Worm (Caenorhabditis elegans) whole organism, mixed stage, embryonic: ENCODE measurements around the gene srsx-33.

ENCODE experiments used
- bed-3 ChIP-seq: fragments of 200-800 bp; sonication (Bioruptor generic); optimal IDR thresholded peaks from 3 replicates; lab custom pipeline; 2018; ENCODE audit warnings: mild to moderate bottlenecking, missing genetic modification characterization, moderate library complexity, missing compliant biosample characterization
- ceh-83 ChIP-seq: fragments of 200-800 bp; sonication (Bioruptor generic); optimal IDR thresholded peaks from 2 replicates; lab custom pipeline; 2018; ENCODE audit warnings: mild to moderate bottlenecking, missing genetic modification characterization, missing compliant biosample characterization
- ces-1 ChIP-seq: fragments of 150-350 bp; optimal IDR thresholded peaks from 2 replicates; lab custom pipeline; 2014; ENCODE audit warnings: missing biosample characterization, missing genetic modification reagents, missing genetic modification characterization
- nhr-12 ChIP-seq: fragments of 150-350 bp; optimal IDR thresholded peaks from 2 replicates; lab custom pipeline; 2014; ENCODE audit warnings: missing biosample characterization, missing genetic modification characterization
- nhr-237 ChIP-seq: fragments of 150-350 bp; optimal IDR thresholded peaks from 2 replicates; lab custom pipeline; 2014; ENCODE audit warnings: missing biosample characterization, missing genetic modification characterization
- nhr-76 ChIP-seq: sonication (generic microtip); optimal IDR thresholded peaks from 2 replicates; lab custom pipeline; 2017; ENCODE audit warnings: missing biosample characterization, missing genetic modification characterization
- pha-4 ChIP-seq: fragments of 150-350 bp; optimal IDR thresholded peaks from 2 replicates; lab custom pipeline; 2018; ENCODE audit warnings: missing biosample characterization, missing genetic modification reagents, missing genetic modification characterization
- unc-39 ChIP-seq: fragments of 150-350 bp; optimal IDR thresholded peaks from 2 replicates; lab custom pipeline; 2014; ENCODE audit warnings: missing biosample characterization, missing genetic modification characterization
- unc-62 ChIP-seq: fragments of 150-350 bp; optimal IDR thresholded peaks from 2 replicates; lab custom pipeline; 2014; ENCODE audit warnings: missing biosample characterization, missing genetic modification reagents, missing genetic modification characterization
- zip-8 ChIP-seq: fragments of 150-350 bp; optimal IDR thresholded peaks from 2 replicates; lab custom pipeline; 2014; ENCODE audit warnings: missing biosample characterization, missing genetic modification characterization
- ztf-11 ChIP-seq: fragments of 150-350 bp; optimal IDR thresholded peaks from 2 replicates; lab custom pipeline; 2014; ENCODE audit warnings: missing biosample characterization, missing genetic modification characterization

DNA sequence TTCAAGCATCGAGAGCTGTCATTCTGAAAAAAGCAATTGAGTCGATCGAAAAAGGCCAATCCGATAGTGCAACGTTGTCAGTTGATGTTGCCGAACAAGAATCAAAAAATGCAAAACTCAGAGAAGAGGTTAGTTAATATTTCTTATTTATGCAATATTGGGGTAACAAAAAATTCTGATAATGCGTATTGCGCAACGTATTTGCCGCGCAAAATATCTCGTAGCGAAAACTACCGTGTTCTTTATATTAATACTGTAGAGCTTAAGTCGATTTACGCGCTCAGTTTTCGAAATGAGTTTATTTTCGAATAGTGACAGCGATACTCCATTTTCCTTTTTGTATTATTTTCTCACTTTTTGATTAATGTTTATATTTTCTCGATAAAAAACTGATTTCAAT, 7.3 kb downstream of the srsx-33 start:
- TF ChIP-seq unc-62 (GFP tag; lab: Kevin White, UChicago): no peak
- TF ChIP-seq pha-4: no peak
- TF ChIP-seq nhr-12 (tag; lab: Kevin White, UChicago): no peak
- TF ChIP-seq ceh-83: no peak
- TF ChIP-seq ces-1: no peak
- no peak for TF ChIP-seq bed-3 (GFP tag; lab: Kevin White, UChicago)
- TF ChIP-seq zip-8 (tag; lab: Kevin White, UChicago): peak; percentile 59
- TF ChIP-seq nhr-237 (tag; lab: Kevin White, UChicago): no peak
- TF ChIP-seq unc-39 (tag; lab: Kevin White, UChicago): no peak
- TF ChIP-seq ztf-11 (tag; lab: Kevin White, UChicago): no peak
- no peak for TF ChIP-seq nhr-76 (tag; lab: Kevin White, UChicago)
